Worm (Caenorhabditis elegans): ENCODE data around the gene rab-30.
A peak's percentile ranks its signal among the peaks of the same experiment; 100 is the strongest.

Gene rab-30

ce11 chrIII:10537558-10537957 is 22.8 kb upstream of the rab-30 start:
- TF ChIP-seq W03F9.2 (tag; optimal IDR thresholded peaks at IDR 0.05) (no peak), dao-5 (tag; optimal IDR thresholded peaks at IDR 0.05) (no peak), him-1 (tag; optimal IDR thresholded peaks at IDR 0.05) (no peak)

- no peak for TF ChIP-seq him-1 (tag; optimal IDR thresholded peaks at IDR 0.05)
Measured at ce11 chrIII:10538757-10539213, 21.6 kb upstream of the rab-30 start, which contains the start of gene nlp-68. nlp-68 (minus strand) TSS chrIII:10539163.

DNA sequence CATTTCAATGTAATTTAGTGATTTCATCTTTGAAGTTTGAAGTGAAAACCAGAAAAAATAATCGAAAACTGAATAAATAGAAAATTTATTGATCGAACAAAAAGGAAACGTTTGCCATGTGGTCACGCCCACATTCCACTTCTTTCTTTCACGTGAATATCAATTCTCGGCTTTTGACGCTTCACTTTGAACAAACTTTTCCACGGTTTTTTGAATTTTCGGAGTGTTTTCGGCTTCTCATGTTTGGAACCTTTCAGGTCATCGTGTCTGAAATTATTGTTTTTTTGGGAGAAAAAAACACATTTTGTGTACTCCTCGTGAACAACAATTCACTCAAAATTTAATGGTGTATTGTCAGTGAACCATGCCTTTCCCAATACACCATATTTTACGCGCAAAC is 7.5 kb upstream of the rab-30 start, which contains the start of gene T21C12.8:
Gene T21C12.8, minus strand, starts transcription at position 101 of the 400 bp plus-strand sequence.
- TF ChIP-seq W03F9.2 (tag; optimal IDR thresholded peaks at IDR 0.05) (no peak), him-1 (tag; optimal IDR thresholded peaks at IDR 0.05) (no peak), dao-5 (tag; optimal IDR thresholded peaks at IDR 0.05) (no peak)

DNA sequence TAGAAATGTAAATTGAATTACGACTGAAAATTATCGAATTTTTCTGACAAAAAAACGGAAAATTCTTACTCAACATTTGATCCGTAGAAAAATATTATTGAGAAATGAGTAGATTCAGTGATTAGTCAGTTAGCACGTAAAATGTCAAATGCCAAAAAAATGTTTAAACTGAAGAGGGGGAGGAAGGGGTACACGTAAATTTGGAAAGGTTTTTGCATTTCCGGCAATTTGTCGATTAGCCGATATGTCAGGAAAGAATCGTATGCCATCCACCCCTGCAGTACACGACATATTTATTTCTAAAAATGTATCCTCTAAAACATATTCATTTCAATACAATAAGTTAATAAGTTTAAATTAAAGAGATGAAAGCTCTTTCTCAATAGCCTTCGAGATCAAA is 2.5 kb upstream of the rab-30 start, which contains the start of gene T21C12.4:
Gene T21C12.4, minus strand, starts transcription at position 101 of the 400 bp plus-strand sequence.
- TF ChIP-seq W03F9.2 (tag; optimal IDR thresholded peaks at IDR 0.05) (no peak), him-1 (tag; optimal IDR thresholded peaks at IDR 0.05) (no peak)

- TF ChIP-seq W03F9.2 (tag; optimal IDR thresholded peaks at IDR 0.05), result peak; percentile 25
- no peak for TF ChIP-seq dao-5 (tag; optimal IDR thresholded peaks at IDR 0.05)
- TF ChIP-seq him-1 (tag; optimal IDR thresholded peaks at IDR 0.05), result no peak
Measured at ce11 chrIII:10561904-10562303, 1.5 kb downstream of the rab-30 start, which contains the start of gene Y45F3A.1. Y45F3A.1 (minus strand) TSS chrIII:10561915.

- TF ChIP-seq W03F9.2 (tag; optimal IDR thresholded peaks at IDR 0.05) (no peak), him-1 (tag; optimal IDR thresholded peaks at IDR 0.05) (no peak), dao-5 (tag; optimal IDR thresholded peaks at IDR 0.05) (no peak)
Measured at ce11 chrIII:10562542-10562941, 2.1 kb downstream of the rab-30 start.

ce11 chrIII:10565926-10566325 is 5.5 kb downstream of the rab-30 start, which contains the start of gene acdh-11:
acdh-11 (plus strand) TSS chrIII:10566258.
- TF ChIP-seq him-1 (tag; optimal IDR thresholded peaks at IDR 0.05) (no peak), W03F9.2 (tag; optimal IDR thresholded peaks at IDR 0.05) (no peak), dao-5 (tag; optimal IDR thresholded peaks at IDR 0.05) (no peak)

DNA sequence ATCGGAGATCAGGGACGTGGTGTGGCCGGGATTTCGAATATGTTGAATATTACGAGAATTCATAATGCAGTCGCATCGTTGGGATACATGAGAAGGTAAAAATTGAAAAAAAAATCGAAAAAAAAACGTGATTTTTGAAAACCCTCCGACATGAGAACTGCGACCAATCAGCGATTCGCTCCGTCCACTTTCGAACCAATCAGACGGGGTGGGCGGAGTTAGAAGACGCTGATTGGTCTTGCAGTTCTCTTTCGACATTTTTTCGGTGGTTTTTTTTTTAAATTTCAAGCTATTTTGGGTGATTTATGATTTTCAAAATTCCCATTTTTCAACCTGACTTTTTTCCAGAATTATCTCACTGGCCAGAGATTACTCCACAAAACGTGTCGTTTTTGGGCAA is 8.8 kb downstream of the rab-30 start:
- TF ChIP-seq him-1 (tag; optimal IDR thresholded peaks at IDR 0.05) (no peak), W03F9.2 (tag; optimal IDR thresholded peaks at IDR 0.05) (no peak), dao-5 (tag; optimal IDR thresholded peaks at IDR 0.05) (no peak)

- TF ChIP-seq W03F9.2 (tag; optimal IDR thresholded peaks at IDR 0.05) (no peak), dao-5 (tag; optimal IDR thresholded peaks at IDR 0.05) (no peak), him-1 (tag; optimal IDR thresholded peaks at IDR 0.05) (no peak)
Measured at ce11 chrIII:10575320-10575719, 14.9 kb downstream of the rab-30 start, which contains the start of gene Y45F3A.4. Y45F3A.4 (minus strand) TSS chrIII:10575420.

DNA sequence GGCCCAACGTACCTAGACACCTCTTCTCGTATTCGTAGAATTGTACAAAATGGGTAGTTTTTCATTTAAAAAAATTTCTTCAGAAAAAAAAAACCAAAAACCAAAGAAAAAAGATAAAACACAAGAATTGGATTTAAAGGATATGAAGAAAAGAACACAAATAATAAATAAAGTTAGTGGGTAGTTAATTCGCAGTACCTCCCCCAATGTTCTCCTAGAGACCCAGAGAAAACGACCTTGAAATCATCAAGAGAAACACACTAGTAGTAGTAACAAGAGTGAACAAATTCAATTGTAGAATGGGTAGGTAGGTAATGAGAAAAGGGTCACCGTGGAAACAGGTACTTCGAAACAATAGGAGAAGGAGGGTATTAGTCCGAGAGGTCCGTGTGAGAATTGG is 17.4 kb downstream of the rab-30 start:
- TF ChIP-seq him-1 (tag; optimal IDR thresholded peaks at IDR 0.05), result no peak
- no peak for TF ChIP-seq W03F9.2 (tag; optimal IDR thresholded peaks at IDR 0.05)
- TF ChIP-seq dao-5 (tag; optimal IDR thresholded peaks at IDR 0.05), result no peak

DNA sequence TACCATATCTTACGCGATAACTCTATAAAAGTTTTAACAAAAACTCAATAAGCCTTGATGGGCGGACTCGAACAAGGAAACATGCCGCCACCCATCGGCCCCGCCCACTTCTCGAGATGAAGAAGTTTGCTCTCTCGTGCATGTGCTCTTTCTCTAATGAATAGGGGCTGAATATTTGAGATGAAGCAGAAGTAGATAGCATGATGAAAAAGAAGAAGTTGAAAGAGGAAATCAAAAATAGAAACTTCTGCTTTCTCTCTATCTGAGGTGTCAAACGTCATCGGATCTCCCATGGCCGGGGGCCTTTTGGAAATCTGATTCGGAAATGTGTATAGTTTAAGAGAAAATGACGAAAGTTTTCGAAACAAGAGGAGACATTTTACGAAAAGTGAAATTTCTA is 18.5 kb downstream of the rab-30 start:
- TF ChIP-seq him-1 (tag; optimal IDR thresholded peaks at IDR 0.05), result no peak
- TF ChIP-seq dao-5 (tag; optimal IDR thresholded peaks at IDR 0.05), result no peak
- no peak for TF ChIP-seq W03F9.2 (tag; optimal IDR thresholded peaks at IDR 0.05)

DNA sequence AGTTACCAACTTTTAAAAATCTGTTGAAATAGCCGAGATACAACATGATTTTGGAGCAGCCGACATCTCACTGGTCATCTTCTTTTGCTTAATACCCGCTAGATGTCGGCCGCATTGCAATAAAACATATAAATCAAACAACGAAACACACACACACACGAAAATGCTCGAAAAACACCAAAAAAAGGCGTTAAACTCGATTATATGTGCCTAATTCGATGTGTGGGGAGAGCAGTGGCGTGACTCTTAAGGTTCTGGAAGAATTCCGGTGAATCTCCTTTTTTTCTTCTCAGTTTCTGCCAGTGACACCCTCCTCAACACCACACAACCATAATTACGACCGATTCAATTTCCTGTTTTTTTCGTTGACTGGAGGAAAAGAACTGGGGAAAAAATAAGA is 19.8 kb downstream of the rab-30 start:
- TF ChIP-seq him-1 (tag; optimal IDR thresholded peaks at IDR 0.05), result no peak
- no peak for TF ChIP-seq dao-5 (tag; optimal IDR thresholded peaks at IDR 0.05)
- no peak for TF ChIP-seq W03F9.2 (tag; optimal IDR thresholded peaks at IDR 0.05)

DNA sequence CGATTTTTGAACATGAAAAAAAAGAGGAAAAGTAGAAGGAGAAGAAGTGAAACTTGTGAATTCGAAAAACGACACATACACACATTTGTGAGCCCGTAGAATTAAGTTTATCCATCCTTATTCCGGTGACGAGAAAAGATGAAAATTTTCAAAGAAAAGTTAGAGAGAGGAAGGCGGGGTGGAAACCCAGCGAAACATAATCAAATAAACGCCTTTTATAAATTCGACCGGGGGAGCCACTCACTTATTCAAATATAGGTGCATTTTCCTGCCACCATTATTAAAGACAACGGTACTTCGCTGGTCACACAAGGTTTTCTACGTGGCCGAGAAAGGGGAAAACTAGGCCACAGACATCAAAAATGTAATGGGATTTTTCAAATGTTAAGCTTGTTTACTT is 23.1 kb downstream of the rab-30 start:
- TF ChIP-seq W03F9.2 (tag; optimal IDR thresholded peaks at IDR 0.05), result no peak
- TF ChIP-seq dao-5 (tag; optimal IDR thresholded peaks at IDR 0.05), result no peak
- no peak for TF ChIP-seq him-1 (tag; optimal IDR thresholded peaks at IDR 0.05)

ce11 chrIII:10586243-10586642 is 25.8 kb downstream of the rab-30 start, which contains the start of gene Y45F3A.5:
Y45F3A.5 (minus strand) TSS chrIII:10586343.
- TF ChIP-seq dao-5 (tag; optimal IDR thresholded peaks at IDR 0.05) (no peak), him-1 (tag; optimal IDR thresholded peaks at IDR 0.05) (no peak), W03F9.2 (tag; optimal IDR thresholded peaks at IDR 0.05) (no peak)

DNA sequence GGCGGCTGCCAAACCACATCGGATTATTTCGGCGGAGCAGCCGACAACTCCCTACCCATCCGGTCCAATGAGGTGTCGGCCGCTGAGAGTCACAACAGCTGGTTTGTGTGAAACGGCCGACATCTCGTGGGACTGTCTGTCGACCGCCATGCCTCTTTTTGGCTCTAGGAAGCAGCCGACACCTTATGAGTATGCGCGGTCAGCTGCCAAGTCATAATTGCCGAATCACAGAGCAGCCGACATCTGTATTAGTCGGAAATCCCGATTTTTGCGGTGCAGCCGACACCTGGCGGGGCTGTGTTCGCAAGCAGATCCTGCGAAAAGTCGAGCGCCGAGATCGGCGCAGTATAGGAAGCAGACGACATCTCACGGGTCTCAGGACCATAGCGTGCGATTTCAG is 31.7 kb downstream of the rab-30 start:
- TF ChIP-seq dao-5 (tag; optimal IDR thresholded peaks at IDR 0.05), result no peak
- TF ChIP-seq W03F9.2 (tag; optimal IDR thresholded peaks at IDR 0.05), result no peak
- TF ChIP-seq him-1 (tag; optimal IDR thresholded peaks at IDR 0.05), result no peak
